Worm (Caenorhabditis elegans) whole organism, mixed stage, embryonic: ENCODE results near the gene Y37E11B.10.

Experiments
- bed-3 ChIP-seq: fragments of 200-800 bp; sonication (Bioruptor generic); optimal IDR thresholded peaks from 3 replicates; lab custom pipeline; 2018; ENCODE audit warnings: mild to moderate bottlenecking, missing genetic modification characterization, moderate library complexity, missing compliant biosample characterization
- ceh-39 ChIP-seq: fragments of 150-350 bp; optimal IDR thresholded peaks from 2 replicates; lab custom pipeline; 2014; ENCODE audit warnings: missing biosample characterization, missing genetic modification characterization
- ceh-83 ChIP-seq: fragments of 200-800 bp; sonication (Bioruptor generic); optimal IDR thresholded peaks from 2 replicates; lab custom pipeline; 2018; ENCODE audit warnings: mild to moderate bottlenecking, missing genetic modification characterization, missing compliant biosample characterization
- ces-1 ChIP-seq: fragments of 150-350 bp; optimal IDR thresholded peaks from 2 replicates; lab custom pipeline; 2014; ENCODE audit warnings: missing biosample characterization, missing genetic modification reagents, missing genetic modification characterization
- cnd-1 ChIP-seq: fragments of 200-800 bp; sonication (Bioruptor generic); optimal IDR thresholded peaks from 2 replicates; lab custom pipeline; 2018; ENCODE audit warnings: mild to moderate bottlenecking, missing genetic modification characterization, missing compliant biosample characterization
- elt-1 ChIP-seq: sonication (generic microtip); optimal IDR thresholded peaks from 2 replicates; lab custom pipeline; 2017; ENCODE audit warnings: missing genetic modification characterization, mild to moderate bottlenecking, missing compliant biosample characterization, antibody characterized with exemption, moderate library complexity, borderline replicate concordance; ENCODE audit not compliant: insufficient read depth
- flh-1 ChIP-seq: fragments of 200-800 bp; sonication (Bioruptor generic); optimal IDR thresholded peaks from 2 replicates; lab custom pipeline; 2018; ENCODE audit warnings: mild to moderate bottlenecking, missing genetic modification characterization, moderate library complexity, missing compliant biosample characterization
- ham-2 ChIP-seq: fragments of 200-800 bp; sonication (Bioruptor generic); optimal IDR thresholded peaks from 2 replicates; lab custom pipeline; 2018; ENCODE audit warnings: mild to moderate bottlenecking, missing genetic modification characterization, missing compliant biosample characterization
- hlh-1 ChIP-seq: fragments of 150-350 bp; optimal IDR thresholded peaks from 2 replicates; lab custom pipeline; 2014; ENCODE audit warnings: missing biosample characterization, missing genetic modification reagents, missing genetic modification characterization
- lin-13 ChIP-seq: fragments of 150-350 bp; optimal IDR thresholded peaks from 2 replicates; lab custom pipeline; 2014; ENCODE audit warnings: missing biosample characterization, missing genetic modification characterization
- lin-32 ChIP-seq: fragments of 200-800 bp; sonication (Bioruptor generic); optimal IDR thresholded peaks from 2 replicates; lab custom pipeline; 2018; ENCODE audit warnings: mild to moderate bottlenecking, missing genetic modification characterization, missing compliant biosample characterization
- lsy-2 ChIP-seq: fragments of 150-350 bp; optimal IDR thresholded peaks from 2 replicates; lab custom pipeline; 2014; ENCODE audit warnings: missing biosample characterization, missing genetic modification characterization
- mls-2 ChIP-seq: sonication (generic microtip); optimal IDR thresholded peaks from 2 replicates; lab custom pipeline; 2016; ENCODE audit warnings: mild to moderate bottlenecking, missing genetic modification characterization, moderate library complexity, missing compliant biosample characterization
- nhr-12 ChIP-seq: fragments of 150-350 bp; optimal IDR thresholded peaks from 2 replicates; lab custom pipeline; 2014; ENCODE audit warnings: missing biosample characterization, missing genetic modification characterization
- nhr-2 ChIP-seq: fragments of 150-350 bp; optimal IDR thresholded peaks from 2 replicates; lab custom pipeline; 2014; ENCODE audit warnings: missing biosample characterization, missing genetic modification characterization
- nhr-237 ChIP-seq: fragments of 150-350 bp; optimal IDR thresholded peaks from 2 replicates; lab custom pipeline; 2014; ENCODE audit warnings: missing biosample characterization, missing genetic modification characterization
- nhr-28 ChIP-seq: fragments of 150-350 bp; optimal IDR thresholded peaks from 2 replicates; lab custom pipeline; 2014; ENCODE audit warnings: missing biosample characterization, missing genetic modification characterization
- nhr-76 ChIP-seq: sonication (generic microtip); optimal IDR thresholded peaks from 2 replicates; lab custom pipeline; 2017; ENCODE audit warnings: missing biosample characterization, missing genetic modification characterization
- pha-4 ChIP-seq: fragments of 150-350 bp; optimal IDR thresholded peaks from 2 replicates; lab custom pipeline; 2018; ENCODE audit warnings: missing biosample characterization, missing genetic modification reagents, missing genetic modification characterization
- sptf-1 ChIP-seq: sonication (generic microtip); optimal IDR thresholded peaks from 2 replicates; lab custom pipeline; 2017; ENCODE audit warnings: mild to moderate bottlenecking, missing genetic modification characterization, moderate library complexity, missing compliant biosample characterization
- tbx-8 ChIP-seq: fragments of 200-800 bp; sonication (Bioruptor generic); optimal IDR thresholded peaks from 2 replicates; lab custom pipeline; 2018; ENCODE audit warnings: mild to moderate bottlenecking, missing genetic modification characterization, moderate library complexity, missing compliant biosample characterization
- unc-120 ChIP-seq: sonication (generic microtip); optimal IDR thresholded peaks from 2 replicates; lab custom pipeline; 2017; ENCODE audit warnings: missing genetic modification characterization, missing compliant biosample characterization; ENCODE audit not compliant: poor library complexity, severe bottlenecking
- unc-39 ChIP-seq: fragments of 150-350 bp; optimal IDR thresholded peaks from 2 replicates; lab custom pipeline; 2014; ENCODE audit warnings: missing biosample characterization, missing genetic modification characterization
- zip-8 ChIP-seq: fragments of 150-350 bp; optimal IDR thresholded peaks from 2 replicates; lab custom pipeline; 2014; ENCODE audit warnings: missing biosample characterization, missing genetic modification characterization

The Y37E11B.10 gene

ce11 chrIV:3570612-3571011, 35.7 kb downstream of the Y37E11B.10 start:
- TF ChIP-seq flh-1 (GFP tag; lab: Kevin White, UChicago): no peak
- TF ChIP-seq ces-1: no peak
- no peak for TF ChIP-seq mls-2 (tag; lab: Kevin White, UChicago)
- TF ChIP-seq bed-3 (GFP tag; lab: Kevin White, UChicago): no peak
- no peak for TF ChIP-seq nhr-12 (tag; lab: Kevin White, UChicago)
- no peak for TF ChIP-seq nhr-237 (tag; lab: Kevin White, UChicago)
- TF ChIP-seq lin-32 (GFP tag; lab: Kevin White, UChicago): no peak
- no peak for TF ChIP-seq lin-13
- no peak for TF ChIP-seq tbx-8 (GFP tag; lab: Kevin White, UChicago)

DNA sequence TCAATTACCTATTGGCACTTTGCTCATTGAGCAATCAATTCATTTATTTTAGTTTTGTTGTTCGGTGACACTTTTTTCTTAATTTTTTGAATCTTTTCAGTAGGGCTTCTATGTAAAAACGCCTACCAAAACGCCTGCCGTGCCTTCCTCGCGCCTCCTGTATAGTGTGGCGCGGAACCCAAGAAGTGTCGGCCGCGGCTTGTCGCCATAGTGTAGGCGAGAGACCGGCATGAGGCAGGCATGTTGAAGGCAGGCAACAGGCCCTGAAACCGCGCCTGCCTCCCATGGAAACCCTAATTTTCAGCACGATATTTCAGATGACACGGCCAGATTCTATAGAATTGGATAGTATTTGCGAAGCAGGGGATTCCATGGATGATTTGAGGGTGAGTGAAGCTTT, 37.7 kb downstream of the Y37E11B.10 start, which contains the start of gene otpl-1:
otpl-1 (plus strand) TSS at position 372 of the 400 bp plus-strand sequence.
- TF ChIP-seq nhr-12 (tag; lab: Kevin White, UChicago): no peak
- TF ChIP-seq, all 35 proteins: peak for 0

ce11 chrIV:3564901-3565300, 41.4 kb downstream of the Y37E11B.10 start, which contains the start of gene sre-5:
Gene sre-5, plus strand, starts transcription at chrIV:3565201.
- TF ChIP-seq flh-1 (GFP tag; lab: Kevin White, UChicago) (no peak), mls-2 (tag; lab: Kevin White, UChicago) (no peak), elt-1 (no peak), nhr-28 (tag; lab: Kevin White, UChicago) (no peak), unc-39 (tag; lab: Kevin White, UChicago) (no peak), lsy-2 (tag; lab: Kevin White, UChicago) (no peak), nhr-12 (tag; lab: Kevin White, UChicago) (no peak), tbx-8 (GFP tag; lab: Kevin White, UChicago) (no peak), nhr-76 (tag; lab: Kevin White, UChicago) (no peak)
- TF ChIP-seq, all 35 proteins: peak for 0

DNA sequence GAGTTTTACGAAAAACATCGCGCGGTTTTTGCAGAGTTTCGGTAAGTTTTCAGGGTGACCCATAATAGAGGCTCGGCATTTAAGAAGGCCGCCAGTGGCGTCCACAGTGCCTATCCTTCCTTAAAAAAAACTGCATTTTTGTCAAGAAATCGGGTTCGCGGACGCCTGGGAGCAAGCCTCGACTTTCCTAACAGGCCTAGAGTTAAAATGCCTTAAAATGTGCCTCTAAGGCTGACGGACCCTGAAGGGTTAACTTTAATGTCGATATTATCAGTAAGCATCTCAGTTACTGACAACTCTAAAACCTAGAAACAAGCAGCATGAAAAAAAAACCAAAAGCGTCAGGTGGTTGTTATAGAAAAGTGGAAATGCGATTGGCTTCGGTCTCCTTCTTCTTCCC, 47.1 kb downstream of the Y37E11B.10 start:
- TF ChIP-seq ceh-83 (no peak), pha-4 (tag; lab: Kevin White, UChicago) (no peak), ceh-39 (tag; lab: Kevin White, UChicago) (no peak), unc-120 (tag; lab: Kevin White, UChicago) (no peak), sptf-1 (tag; lab: Kevin White, UChicago) (no peak), ces-1 (no peak), ham-2 (GFP tag; lab: Kevin White, UChicago) (no peak), nhr-2 (no peak), bed-3 (GFP tag; lab: Kevin White, UChicago) (no peak), lsy-2 (tag; lab: Kevin White, UChicago) (no peak), cnd-1 (no peak), hlh-1 (no peak)

DNA sequence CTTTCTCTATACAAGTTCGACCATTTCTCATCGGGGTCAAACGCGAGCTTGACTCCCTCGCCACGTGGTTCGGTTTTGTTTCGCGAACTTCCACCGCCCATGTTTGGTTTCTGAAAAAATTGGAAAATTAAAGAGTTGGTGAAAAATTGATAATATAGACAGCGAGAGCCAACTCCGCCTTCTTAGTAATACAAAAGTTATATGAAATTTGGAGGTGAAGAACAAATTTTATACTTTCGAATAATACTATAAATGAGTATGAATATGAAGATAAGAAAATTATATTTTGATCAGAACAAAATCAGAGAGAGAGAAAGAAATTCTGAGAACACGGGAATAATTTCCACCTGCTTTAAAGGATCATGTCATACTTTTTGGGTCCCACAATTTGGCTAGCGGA, 48.9 kb downstream of the Y37E11B.10 start, which contains the start of gene osm-9:
osm-9 (minus strand) TSS at position 101 of the 400 bp plus-strand sequence.
- no peak for TF ChIP-seq zip-8 (tag; lab: Kevin White, UChicago)
